Fruit fly (Drosophila melanogaster) whole organism, prepupa: Measurements from ENCODE around the gene Pax.

ENCODE experiments used
- Blimp-1 ChIP-seq: fragments of 200-800 bp; sonication (Bioruptor generic); optimal IDR thresholded peaks from 3 replicates; lab custom pipeline; 2017; ENCODE audit warnings: missing biosample characterization, missing genetic modification characterization, mild to moderate bottlenecking, moderate library complexity, missing genetic modification reagents
- CG10631 ChIP-seq: fragments of 200-800 bp; sonication (Bioruptor generic); optimal IDR thresholded peaks from 2 replicates; lab custom pipeline; 2016; ENCODE audit warnings: missing biosample characterization, missing genetic modification characterization
- CG11762 ChIP-seq: fragments of 200-800 bp; sonication (Bioruptor generic); optimal IDR thresholded peaks from 3 replicates; lab custom pipeline; 2016; ENCODE audit warnings: missing biosample characterization, missing genetic modification characterization; ENCODE audit not compliant: insufficient read depth
- CG15336 ChIP-seq: fragments of 200-800 bp; sonication (Bioruptor generic); IDR thresholded peaks from 2 replicates; pipeline ENCODE4 v1.3.6; 2022; ENCODE audit warnings: missing biosample characterization, missing genetic modification characterization
- CG1621 ChIP-seq: fragments of 200-800 bp; sonication (Bioruptor generic); optimal IDR thresholded peaks from 3 replicates; lab custom pipeline; 2018; ENCODE audit warnings: missing biosample characterization, mild to moderate bottlenecking, missing genetic modification characterization
- CG3032 ChIP-seq: fragments of 200-800 bp; optimal IDR thresholded peaks from 2 replicates; lab custom pipeline; 2019; ENCODE audit warnings: missing biosample characterization, mild to moderate bottlenecking, missing genetic modification characterization, moderate library complexity
- CG31627 ChIP-seq: fragments of 200-800 bp; sonication (Bioruptor generic); optimal IDR thresholded peaks from 3 replicates; lab custom pipeline; 2016; ENCODE audit warnings: missing biosample characterization, missing genetic modification characterization
- CG34406 ChIP-seq: fragments of 200-800 bp; sonication (Bioruptor generic); optimal IDR thresholded peaks from 3 replicates; lab custom pipeline; 2016; ENCODE audit warnings: missing biosample characterization, missing genetic modification characterization
- CG4318 ChIP-seq: fragments of 200-800 bp; sonication (Bioruptor generic); optimal IDR thresholded peaks from 3 replicates; lab custom pipeline; 2017; ENCODE audit warnings: missing biosample characterization, mild to moderate bottlenecking, missing genetic modification characterization
- CG6808 ChIP-seq: fragments of 200-800 bp; sonication (Bioruptor generic); optimal IDR thresholded peaks from 3 replicates; lab custom pipeline; 2017; ENCODE audit warnings: missing biosample characterization, missing genetic modification characterization, mild to moderate bottlenecking, moderate library complexity, missing genetic modification reagents
- CG7368 ChIP-seq: fragments of 200-800 bp; sonication (Bioruptor generic); optimal IDR thresholded peaks from 3 replicates; lab custom pipeline; 2016; ENCODE audit warnings: missing biosample characterization, missing genetic modification characterization
- CG9139 ChIP-seq: fragments of 200-800 bp; sonication (Bioruptor generic); optimal IDR thresholded peaks from 3 replicates; lab custom pipeline; 2017; ENCODE audit warnings: missing biosample characterization, mild to moderate bottlenecking, missing genetic modification characterization
- Eip78C ChIP-seq: fragments of 200-800 bp; sonication (Bioruptor generic); peaks from one replicate; lab custom pipeline; 2016; ENCODE audit warnings: missing biosample characterization, missing genetic modification characterization
- Ets21C ChIP-seq: fragments of 200-800 bp; sonication (Bioruptor generic); optimal IDR thresholded peaks from 3 replicates; lab custom pipeline; 2016; ENCODE audit warnings: missing biosample characterization, missing genetic modification characterization
- Ets96B ChIP-seq: fragments of 200-800 bp; optimal IDR thresholded peaks from 2 replicates; lab custom pipeline; 2019; ENCODE audit warnings: missing biosample characterization, mild to moderate bottlenecking, missing genetic modification characterization, moderate library complexity
- Hr4 ChIP-seq: fragments of 200-800 bp; sonication (Bioruptor generic); optimal IDR thresholded peaks from 3 replicates; lab custom pipeline; 2016; ENCODE audit warnings: missing biosample characterization, missing genetic modification characterization
- OdsH ChIP-seq: fragments of 200-800 bp; sonication (Bioruptor generic); optimal IDR thresholded peaks from 3 replicates; lab custom pipeline; 2016; ENCODE audit warnings: missing biosample characterization, missing genetic modification characterization
- Smox ChIP-seq: fragments of 200-800 bp; sonication (Bioruptor generic); optimal IDR thresholded peaks from 3 replicates; lab custom pipeline; 2016; ENCODE audit warnings: missing biosample characterization, missing genetic modification characterization
- Sox14 ChIP-seq: fragments of 200-800 bp; sonication (Bioruptor generic); optimal IDR thresholded peaks from 3 replicates; lab custom pipeline; 2016; ENCODE audit warnings: missing biosample characterization, missing genetic modification characterization
- acj6 ChIP-seq: fragments of 200-800 bp; sonication (Bioruptor generic); optimal IDR thresholded peaks from 3 replicates; lab custom pipeline; 2016; ENCODE audit warnings: missing biosample characterization, missing genetic modification characterization
- dsx ChIP-seq: fragments of 200-800 bp; optimal IDR thresholded peaks from 3 replicates; lab custom pipeline; 2019; ENCODE audit warnings: missing biosample characterization, mild to moderate bottlenecking, missing genetic modification characterization, moderate library complexity; ENCODE audit not compliant: poor library complexity, severe bottlenecking
- eg ChIP-seq: fragments of 200-800 bp; sonication (Bioruptor generic); IDR thresholded peaks from 3 replicates; pipeline ENCODE4 v1.3.6; 2022; ENCODE audit warnings: missing biosample characterization, missing genetic modification characterization
- fd85E ChIP-seq: fragments of 200-800 bp; sonication (Bioruptor generic); optimal IDR thresholded peaks from 3 replicates; lab custom pipeline; 2016; ENCODE audit warnings: missing biosample characterization, missing genetic modification characterization
- fkh ChIP-seq: fragments of 200-800 bp; sonication (Bioruptor generic); optimal IDR thresholded peaks from 3 replicates; lab custom pipeline; 2017; ENCODE audit warnings: missing biosample characterization, mild to moderate bottlenecking, missing genetic modification characterization, moderate library complexity
- lz ChIP-seq: fragments of 200-800 bp; sonication (Bioruptor generic); optimal IDR thresholded peaks from 3 replicates; lab custom pipeline; 2016; ENCODE audit warnings: missing biosample characterization, missing genetic modification characterization
- pdm3 ChIP-seq: fragments of 200-800 bp; sonication (Bioruptor generic); optimal IDR thresholded peaks from 3 replicates; lab custom pipeline; 2016; ENCODE audit warnings: missing biosample characterization, missing genetic modification characterization
- salr ChIP-seq, 2 experiments: fragments of 200-800 bp; sonication (Bioruptor generic); optimal IDR thresholded peaks; 3 replicates each; lab custom pipeline; 2016 to 2018; ENCODE audit warnings: missing biosample characterization in 2 of 2, missing genetic modification characterization in 2 of 2, mild to moderate bottlenecking in 1 of 2
- spab ChIP-seq: fragments of 200-800 bp; sonication (Bioruptor generic); optimal IDR thresholded peaks from 2 replicates; lab custom pipeline; 2017; ENCODE audit warnings: missing biosample characterization, mild to moderate bottlenecking, missing genetic modification characterization, missing genetic modification reagents
- ss ChIP-seq, 2 experiments: fragments of 200-800 bp; sonication (Bioruptor generic); optimal IDR thresholded peaks; 2 replicates in 1 of 2; 3 replicates in 1 of 2; lab custom pipeline; 2017 to 2018; ENCODE audit warnings: mild to moderate bottlenecking in 2 of 2, missing biosample characterization in 2 of 2, missing genetic modification characterization in 2 of 2, moderate library complexity in 1 of 2
- svp ChIP-seq: fragments of 200-800 bp; sonication (Bioruptor generic); peaks from one replicate; lab custom pipeline; 2016; ENCODE audit warnings: missing biosample characterization, missing genetic modification characterization
- vri ChIP-seq: fragments of 200-800 bp; sonication (Bioruptor generic); optimal IDR thresholded peaks from 3 replicates; lab custom pipeline; 2016; ENCODE audit warnings: missing biosample characterization, mild to moderate bottlenecking, missing genetic modification characterization

The Pax gene

DNA sequence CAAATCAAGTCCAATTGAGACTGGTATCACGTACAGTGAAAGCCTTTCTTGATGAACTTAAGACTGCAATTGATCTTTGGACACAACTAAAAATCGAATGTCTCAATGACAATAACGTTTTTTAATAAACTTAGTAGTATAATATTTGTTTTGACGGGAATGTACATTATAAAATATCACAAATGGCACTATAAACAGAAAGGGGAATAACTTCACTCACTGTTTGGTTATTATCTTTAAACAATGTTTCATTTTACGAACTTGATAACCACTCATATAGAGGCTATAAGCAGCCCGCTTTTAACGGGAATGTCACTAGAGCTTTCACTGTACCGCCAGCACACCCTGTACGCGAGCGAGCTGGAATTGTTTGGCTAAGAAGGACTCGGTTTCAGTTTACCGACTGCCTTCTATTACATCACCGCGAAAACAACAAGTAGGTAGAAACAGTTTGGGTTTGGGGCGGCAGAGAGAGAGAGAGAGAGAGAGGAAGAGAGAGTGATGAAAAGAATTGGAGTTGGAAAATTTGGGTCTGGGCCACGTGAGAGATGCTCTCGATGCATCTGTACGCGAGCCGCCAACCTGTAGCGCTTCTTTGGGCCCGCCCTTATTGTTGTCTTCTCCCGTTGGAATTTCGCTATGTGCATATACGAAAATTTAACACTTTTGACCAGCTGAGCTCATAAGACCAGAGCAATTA, 28.6 kb downstream of the Pax start (continued):
- TF ChIP-seq CG11762 (peak; percentile 30), CG9139 (GFP tag; lab: Kevin White, UChicago) (no peak), CG7368 (GFP tag; lab: Kevin White, UChicago) (peak; percentile 8), salr (GFP tag; optimal IDR thresholded peaks at IDR 0.05; lab: Kevin White, UChicago) (peak; percentile 4 to 50), Blimp-1 (GFP tag; lab: Kevin White, UChicago) (no peak), ss (GFP tag; optimal IDR thresholded peaks at IDR 0.05; lab: Kevin White, UChicago) (no peak), Sox14 (GFP tag; lab: Kevin White, UChicago) (peak; percentile 77), CG6808 (GFP tag; lab: Kevin White, UChicago) (peak; percentile 51)

DNA sequence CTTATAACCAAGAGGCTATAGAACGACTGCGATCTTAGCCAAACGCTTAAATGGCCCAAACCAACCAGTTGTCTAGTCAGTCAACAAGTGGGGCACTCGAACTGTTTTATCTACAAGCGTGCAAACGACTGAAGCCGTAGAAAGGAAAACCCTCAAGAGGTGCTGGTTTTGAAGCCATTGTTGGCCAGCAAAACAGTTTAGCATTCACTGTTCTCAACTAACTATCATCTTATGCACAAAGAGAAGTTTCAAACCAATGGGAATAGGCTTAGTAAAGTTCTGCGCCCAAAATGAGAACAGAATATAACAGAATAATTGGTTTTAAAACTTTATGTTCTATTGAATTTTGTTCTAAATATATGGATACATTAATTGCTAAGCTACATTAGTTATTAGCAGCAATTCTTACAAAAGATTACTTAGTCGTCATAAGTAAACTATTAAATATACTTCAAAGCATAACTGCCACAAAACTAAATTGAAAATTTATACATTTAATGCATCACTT, 32.6 kb downstream of the Pax start, which contains the start of gene CG31798:
Gene CG31798, plus strand, starts transcription at position 458 of the 508 bp plus-strand sequence.
- TF ChIP-seq fd85E (GFP tag; lab: Kevin White, UChicago) (no peak), CG4318 (no peak), CG10631 (GFP tag; lab: Kevin White, UChicago) (no peak), CG6808 (GFP tag; lab: Kevin White, UChicago) (no peak), dsx (GFP tag; lab: Kevin White, UChicago) (no peak), CG31627 (GFP tag; lab: Kevin White, UChicago) (no peak), acj6 (no peak), fkh (GFP tag; lab: Kevin White, UChicago) (no peak), CG15336 (GFP tag; lab: Robert Waterston, UW) (no peak), spab (GFP tag; lab: Kevin White, UChicago) (no peak), lz (GFP tag; lab: Kevin White, UChicago) (no peak), Ets96B (tag; lab: Kevin White, UChicago) (no peak), vri (GFP tag; lab: Kevin White, UChicago) (no peak), Hr4 (GFP tag; lab: Kevin White, UChicago) (no peak), CG11762 (no peak)

DNA sequence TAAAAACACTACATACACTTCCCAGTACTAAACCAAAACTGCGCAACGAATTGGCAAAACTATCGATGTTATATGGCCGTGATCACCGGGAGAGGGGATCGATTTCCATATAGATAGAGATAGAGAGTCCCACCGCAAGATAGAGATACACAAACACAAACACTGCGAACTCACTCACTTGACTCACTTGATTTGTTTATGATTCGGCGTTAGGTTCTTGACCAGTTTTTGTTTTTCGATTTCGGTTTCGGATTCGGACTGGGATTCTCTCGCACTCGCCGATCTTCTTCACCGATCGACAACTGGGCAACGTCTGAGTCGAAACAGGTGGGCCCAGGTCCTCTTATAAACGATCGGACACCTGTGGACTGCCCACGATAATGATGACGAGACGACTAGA, 36.6 kb downstream of the Pax start, which contains the start of gene CG17549:
Gene CG17549, minus strand, starts transcription at position 327 of the 400 bp plus-strand sequence.
- no peak for TF ChIP-seq CG7368 (GFP tag; lab: Kevin White, UChicago)
- no peak for TF ChIP-seq Ets21C (GFP tag; lab: Kevin White, UChicago)
- no peak for TF ChIP-seq CG31627 (GFP tag; lab: Kevin White, UChicago)
- no peak for TF ChIP-seq CG34406 (GFP tag; lab: Kevin White, UChicago)
- TF ChIP-seq Blimp-1 (GFP tag; lab: Kevin White, UChicago), result no peak
- TF ChIP-seq Smox (GFP tag; lab: Kevin White, UChicago), result no peak
- TF ChIP-seq ss (GFP tag; optimal IDR thresholded peaks at IDR 0.05; lab: Kevin White, UChicago), result no peak
- no peak for TF ChIP-seq OdsH
- no peak for TF ChIP-seq dsx (GFP tag; lab: Kevin White, UChicago)
- TF ChIP-seq CG1621 (tag; lab: Kevin White, UChicago), result no peak
- no peak for TF ChIP-seq CG6808 (GFP tag; lab: Kevin White, UChicago)
- TF ChIP-seq eg (GFP tag; lab: Robert Waterston, UW), result no peak
- TF ChIP-seq, all 60 proteins: peak for 0

DNA sequence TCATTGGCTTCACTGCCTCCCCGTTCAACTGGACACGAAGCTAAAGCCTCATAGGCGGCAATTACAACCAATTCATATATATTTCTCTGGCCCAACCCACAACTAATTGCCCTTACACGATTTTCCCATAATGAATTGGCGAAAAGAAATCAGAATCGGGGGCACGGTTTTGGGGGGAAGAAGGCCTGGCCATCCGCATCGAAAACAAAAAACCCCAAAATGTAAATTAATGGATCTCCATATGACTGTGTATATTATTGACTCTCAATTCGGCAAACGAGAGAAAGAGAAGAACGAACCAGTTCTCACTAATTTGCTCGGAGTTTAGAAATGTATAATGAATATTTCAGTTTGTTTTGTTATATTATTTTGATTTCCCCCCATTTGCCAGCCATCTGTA, 37.4 kb downstream of the Pax start:
- TF ChIP-seq CG4318, result no peak

DNA sequence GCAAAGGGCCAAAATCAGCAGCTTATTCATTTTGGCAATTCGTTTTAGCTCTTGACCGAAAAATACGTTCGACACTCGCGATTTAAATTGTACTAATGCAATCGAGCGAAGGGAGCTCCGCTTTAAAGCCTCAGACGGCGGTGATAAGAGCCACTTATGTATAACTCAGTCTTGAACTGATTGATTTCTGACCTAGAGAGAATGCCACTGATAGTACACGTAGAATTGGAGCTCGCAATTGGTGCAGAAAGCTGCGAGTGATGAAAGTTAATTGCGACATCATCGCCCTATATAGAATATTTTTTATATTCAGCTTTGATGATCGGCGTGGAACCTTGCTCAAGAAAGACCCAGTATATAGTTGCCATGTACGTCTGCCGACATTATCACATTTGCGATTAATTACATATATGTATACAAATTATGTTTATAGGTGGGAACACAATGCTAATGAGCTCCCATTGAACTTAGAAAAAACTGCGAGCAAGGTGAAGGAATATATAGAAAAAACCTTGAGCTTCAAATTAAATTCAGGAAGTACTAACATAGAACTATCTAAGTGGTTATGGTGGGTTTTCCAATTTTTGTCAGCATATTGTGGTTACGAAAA, 40.2 kb downstream of the Pax start, which contains the start of gene fon:
Gene fon, minus strand, starts transcription at position 100 of the 610 bp plus-strand sequence.
- TF ChIP-seq Eip78C (GFP tag; lab: Kevin White, UChicago) (peak; percentile 40), pdm3 (GFP tag; lab: Kevin White, UChicago) (no peak), CG3032 (tag; lab: Kevin White, UChicago) (no peak), svp (peak; percentile 98)
